Worm (Caenorhabditis elegans) whole organism, young adult: Measurements from ENCODE around the gene rskd-1.

ENCODE experiments used
- C17E4.6 ChIP-seq: fragments of 200-800 bp; sonication (Bioruptor generic); IDR thresholded peaks from 2 replicates; pipeline ENCODE4 v1.3.6; 2022; ENCODE audit warnings: missing genetic modification reagents, missing genetic modification characterization, missing compliant biosample characterization
- F10E7.11 ChIP-seq: sonication (generic microtip); optimal IDR thresholded peaks from 2 replicates; lab custom pipeline; 2017; ENCODE audit warnings: mild to moderate bottlenecking, missing genetic modification characterization, moderate library complexity, missing compliant biosample characterization
- F52B5.7 ChIP-seq: sonication (generic microtip); optimal IDR thresholded peaks from 2 replicates; lab custom pipeline; 2016; ENCODE audit warnings: mild to moderate bottlenecking, missing genetic modification characterization, missing compliant biosample characterization
- F57A8.1 ChIP-seq: fragments of 200-800 bp; sonication (Bioruptor generic); optimal IDR thresholded peaks from 2 replicates; lab custom pipeline; 2018; ENCODE audit warnings: mild to moderate bottlenecking, missing genetic modification characterization, moderate library complexity, missing compliant biosample characterization
- K12H6.12 ChIP-seq: fragments of 200-800 bp; sonication (Bioruptor generic); optimal IDR thresholded peaks from 2 replicates; lab custom pipeline; 2018; ENCODE audit warnings: mild to moderate bottlenecking, missing genetic modification characterization, missing compliant biosample characterization
- Y53F4B.3 ChIP-seq: fragments of 200-800 bp; sonication (Bioruptor generic); IDR thresholded peaks from 2 replicates; pipeline ENCODE4 v1.3.6; 2022; ENCODE audit warnings: missing genetic modification reagents, missing genetic modification characterization, missing compliant biosample characterization
- Y56A3A.18 ChIP-seq: fragments of 200-800 bp; sonication (Bioruptor generic); IDR thresholded peaks from 2 replicates; pipeline ENCODE4 v1.3.6; 2022; ENCODE audit warnings: missing genetic modification reagents, missing genetic modification characterization, missing compliant biosample characterization
- ZK185.1 ChIP-seq: sonication (generic microtip); optimal IDR thresholded peaks from 2 replicates; lab custom pipeline; 2016; ENCODE audit warnings: mild to moderate bottlenecking, missing genetic modification characterization, missing compliant biosample characterization; ENCODE audit not compliant: poor library complexity, severe bottlenecking
- ama-1 ChIP-seq, 3 experiments: fragments of 150-350 bp in 1 of 3; sonication (generic microtip) in 2 of 3; optimal IDR thresholded peaks; 2 replicates each; lab custom pipeline; 2014 to 2018; ENCODE audit warnings: missing biosample characterization in 2 of 3, missing genetic modification characterization in 2 of 3, missing genetic modification reagents in 2 of 3
- athp-1 ChIP-seq: sonication (generic microtip); optimal IDR thresholded peaks from 2 replicates; lab custom pipeline; 2017; ENCODE audit warnings: mild to moderate bottlenecking, missing genetic modification characterization, missing compliant biosample characterization
- attf-5 ChIP-seq: fragments of 200-800 bp; sonication (Bioruptor generic); optimal IDR thresholded peaks from 2 replicates; lab custom pipeline; 2018; ENCODE audit warnings: mild to moderate bottlenecking, missing genetic modification characterization, missing compliant biosample characterization
- cebp-1 ChIP-seq, 2 experiments: fragments of 200-800 bp in 1 of 2; sonication (Bioruptor generic) in 1 of 2; sonication (generic microtip) in 1 of 2; IDR thresholded peaks in 1 of 2; optimal IDR thresholded peaks in 1 of 2; 2 replicates each; pipeline versions ENCODE4 v1.3.6 to Lab custom; 2017 to 2022; ENCODE audit warnings: missing compliant biosample characterization in 2 of 2, missing genetic modification characterization in 2 of 2, mild to moderate bottlenecking in 1 of 2, missing genetic modification reagents in 1 of 2, moderate library complexity in 1 of 2
- ceh-27 ChIP-seq: fragments of 200-800 bp; sonication (Bioruptor generic); optimal IDR thresholded peaks from 2 replicates; lab custom pipeline; 2018; ENCODE audit warnings: mild to moderate bottlenecking, missing genetic modification characterization, moderate library complexity, missing compliant biosample characterization
- dox-1 ChIP-seq: fragments of 200-800 bp; sonication (Bioruptor generic); IDR thresholded peaks from 2 replicates; pipeline ENCODE4 v1.3.6; 2022; ENCODE audit warnings: missing genetic modification reagents, missing genetic modification characterization, missing compliant biosample characterization
- efl-1 ChIP-seq: fragments of 150-350 bp; optimal IDR thresholded peaks from 2 replicates; lab custom pipeline; 2014; ENCODE audit warnings: missing biosample characterization, missing genetic modification reagents, missing genetic modification characterization
- ekl-4 ChIP-seq: fragments of 200-800 bp; sonication (Bioruptor generic); IDR thresholded peaks from 2 replicates; pipeline ENCODE4 v1.3.6; 2022; ENCODE audit warnings: missing genetic modification reagents, missing genetic modification characterization, missing compliant biosample characterization
- hmg-1.2 ChIP-seq: fragments of 200-800 bp; sonication (Bioruptor generic); IDR thresholded peaks from 2 replicates; pipeline ENCODE4 v1.3.6; 2022; ENCODE audit warnings: missing genetic modification reagents, missing genetic modification characterization, missing compliant biosample characterization
- let-607 ChIP-seq, 2 experiments: fragments of 200-800 bp in 1 of 2; sonication (Bioruptor generic) in 1 of 2; sonication (generic microtip) in 1 of 2; optimal IDR thresholded peaks; 2 replicates each; lab custom pipeline; 2016 to 2018; ENCODE audit warnings: mild to moderate bottlenecking in 2 of 2, missing compliant biosample characterization in 2 of 2, missing genetic modification characterization in 2 of 2, moderate library complexity in 2 of 2, missing genotype in 1 of 2
- lin-40 ChIP-seq: sonication (generic microtip); optimal IDR thresholded peaks from 2 replicates; lab custom pipeline; 2016; ENCODE audit warnings: missing genetic modification characterization, mild to moderate bottlenecking, missing compliant biosample characterization, missing genotype, missing genetic modification reagents
- lin-54 ChIP-seq: fragments of 200-800 bp; sonication (Bioruptor generic); optimal IDR thresholded peaks from 2 replicates; lab custom pipeline; 2018; ENCODE audit warnings: mild to moderate bottlenecking, missing genetic modification characterization, missing compliant biosample characterization
- lir-1 ChIP-seq: fragments of 200-800 bp; sonication (Bioruptor generic); conservative IDR thresholded peaks from 2 replicates; pipeline ENCODE4 v1.3.6; 2022; ENCODE audit warnings: missing genetic modification reagents, missing genetic modification characterization, missing compliant biosample characterization
- madf-8 ChIP-seq: fragments of 200-800 bp; sonication (Bioruptor generic); conservative IDR thresholded peaks from 2 replicates; pipeline ENCODE4 v1.3.6; 2022; ENCODE audit warnings: missing genetic modification reagents, missing genetic modification characterization, missing compliant biosample characterization
- mel-28 ChIP-seq: sonication (generic microtip); optimal IDR thresholded peaks from 2 replicates; lab custom pipeline; 2016; ENCODE audit warnings: borderline replicate concordance, mild to moderate bottlenecking, missing genetic modification characterization, missing compliant biosample characterization
- nhr-80 ChIP-seq: sonication (generic microtip); optimal IDR thresholded peaks from 2 replicates; lab custom pipeline; 2016; ENCODE audit warnings: missing genetic modification characterization, missing compliant biosample characterization
- nhr-90 ChIP-seq: sonication (generic microtip); optimal IDR thresholded peaks from 2 replicates; lab custom pipeline; 2016; ENCODE audit warnings: missing genotype, mild to moderate bottlenecking, missing genetic modification characterization, missing compliant biosample characterization
- pbrm-1 ChIP-seq: fragments of 200-800 bp; sonication (Bioruptor generic); IDR thresholded peaks from 2 replicates; pipeline ENCODE4 v1.3.6; 2022; ENCODE audit warnings: missing genetic modification reagents, missing genetic modification characterization, missing compliant biosample characterization
- rec-8 ChIP-seq, 2 experiments: sonication (generic microtip); optimal IDR thresholded peaks; 2 replicates each; lab custom pipeline; 2016; ENCODE audit warnings: mild to moderate bottlenecking in 2 of 2, missing genetic modification characterization in 2 of 2, missing genetic modification reagents in 2 of 2, missing genotype in 2 of 2, missing biosample characterization in 1 of 2, missing compliant biosample characterization in 1 of 2, moderate library complexity in 1 of 2
- repo-1 ChIP-seq: sonication (generic microtip); optimal IDR thresholded peaks from 2 replicates; lab custom pipeline; 2017; ENCODE audit warnings: mild to moderate bottlenecking, missing genetic modification characterization, missing compliant biosample characterization
- snpc-4 ChIP-seq, 5 experiments: fragments of 150-350 bp in 1 of 5; sonication (generic microtip) in 4 of 5; optimal IDR thresholded peaks; 2 replicates each; lab custom pipeline; 2014 to 2018; ENCODE audit warnings: missing genetic modification characterization in 5 of 5, missing biosample characterization in 3 of 5, antibody characterized with exemption in 2 of 5, mild to moderate bottlenecking in 2 of 5, missing compliant biosample characterization in 2 of 5, missing genotype in 2 of 5, moderate library complexity in 2 of 5, missing genetic modification reagents in 1 of 5
- somi-1 ChIP-seq: fragments of 200-800 bp; sonication (Bioruptor generic); optimal IDR thresholded peaks from 2 replicates; lab custom pipeline; 2018; ENCODE audit warnings: mild to moderate bottlenecking, missing genetic modification characterization, missing compliant biosample characterization
- tbp1 ChIP-seq: fragments of 200-800 bp; sonication (Bioruptor generic); optimal IDR thresholded peaks from 2 replicates; lab custom pipeline; 2018; ENCODE audit warnings: mild to moderate bottlenecking, missing genetic modification characterization, missing compliant biosample characterization
- unc-62 ChIP-seq: fragments of 150-350 bp; optimal IDR thresholded peaks from 2 replicates; lab custom pipeline; 2014; ENCODE audit warnings: missing biosample characterization, missing genetic modification reagents, missing genetic modification characterization
- ztf-18 ChIP-seq: sonication (generic microtip); optimal IDR thresholded peaks from 2 replicates; lab custom pipeline; 2016; ENCODE audit warnings: missing genotype, mild to moderate bottlenecking, missing genetic modification characterization, missing compliant biosample characterization
- ztf-22 ChIP-seq: fragments of 200-800 bp; sonication (Bioruptor generic); optimal IDR thresholded peaks from 2 replicates; lab custom pipeline; 2018; ENCODE audit warnings: mild to moderate bottlenecking, missing genetic modification characterization, moderate library complexity, missing compliant biosample characterization
- ztf-3 ChIP-seq: fragments of 200-800 bp; sonication (Bioruptor generic); optimal IDR thresholded peaks from 2 replicates; lab custom pipeline; 2018; ENCODE audit warnings: mild to moderate bottlenecking, missing genetic modification characterization, missing compliant biosample characterization

The rskd-1 gene

ce11 chrV:12300780-12301460, 12.5 kb upstream of the rskd-1 start:
- TF ChIP-seq madf-8 (no peak), F57A8.1 (no peak), lir-1 (GFP tag; lab: Robert Waterston, UW) (no peak), nhr-90 (tag; lab: Kevin White, UChicago) (no peak), K12H6.12 (tag; lab: Kevin White, UChicago) (no peak), unc-62 (GFP tag; lab: Kevin White, UChicago) (no peak), let-607 (tag; optimal IDR thresholded peaks at IDR 0.05; lab: Kevin White, UChicago) (no peak), F52B5.7 (no peak), somi-1 (GFP tag; lab: Kevin White, UChicago) (peak; percentile 12), C17E4.6 (GFP tag; lab: Robert Waterston, UW) (no peak), F10E7.11 (tag; lab: Kevin White, UChicago) (no peak), rec-8 (tag; optimal IDR thresholded peaks at IDR 0.05; lab: Kevin White, UChicago) (no peak), ekl-4 (GFP tag; lab: Robert Waterston, UW) (no peak), mel-28 (tag; lab: Kevin White, UChicago) (no peak), ztf-18 (tag; lab: Kevin White, UChicago) (no peak), ama-1 (optimal IDR thresholded peaks at IDR 0.05; lab: Kevin White, UChicago) (no peak), ama-1 (GFP tag; optimal IDR thresholded peaks at IDR 0.05; lab: Kevin White, UChicago) (no peak), athp-1 (tag; lab: Kevin White, UChicago) (no peak), pbrm-1 (GFP tag; lab: Robert Waterston, UW) (0 out of 2 replicates have a peak, but pooled peaks have one; percentile 20)

- TF ChIP-seq ceh-27 (GFP tag; lab: Kevin White, UChicago) (peak; percentile 34), Y56A3A.18 (0 out of 2 replicates have a peak, but pooled peaks have one; percentile 64), Y53F4B.3 (GFP tag; lab: Robert Waterston, UW) (no peak), ztf-22 (GFP tag; lab: Kevin White, UChicago) (no peak), athp-1 (tag; lab: Kevin White, UChicago) (no peak), lin-40 (tag; lab: Kevin White, UChicago) (peak; percentile 49), unc-62 (GFP tag; lab: Kevin White, UChicago) (peak; percentile 46), ztf-3 (no peak), hmg-1.2 (peak; percentile 66; the same call in 1 of the 2 replicates), snpc-4 (GFP tag; optimal IDR thresholded peaks at IDR 0.05; lab: Kevin White, UChicago) (no peak), snpc-4 (tag; optimal IDR thresholded peaks at IDR 0.05; lab: Kevin White, UChicago) (peak in 1 of 4 experiments; percentile 29), dox-1 (GFP tag; lab: Robert Waterston, UW) (peak; percentile 35; the same call in 1 of the 2 replicates), somi-1 (GFP tag; lab: Kevin White, UChicago) (peak; percentile 50), repo-1 (peak; percentile 15), efl-1 (GFP tag; lab: Kevin White, UChicago) (no peak), cebp-1 (GFP tag; IDR thresholded peaks at IDR 0.05; lab: Robert Waterston, UW) (no peak), cebp-1 (tag; optimal IDR thresholded peaks at IDR 0.05; lab: Kevin White, UChicago) (peak; percentile 56), ztf-18 (tag; lab: Kevin White, UChicago) (peak; percentile 9), tbp1 (peak; percentile 20), attf-5 (GFP tag; lab: Kevin White, UChicago) (peak; percentile 48), let-607 (tag; optimal IDR thresholded peaks at IDR 0.05; lab: Kevin White, UChicago) (peak in 1 of 2 experiments; percentile 14), ZK185.1 (peak; percentile 43), lin-54 (GFP tag; lab: Kevin White, UChicago) (peak; percentile 12), nhr-80 (tag; lab: Kevin White, UChicago) (peak; percentile 59)
- TF ChIP-seq, all 124 proteins: peak for 17
Observed at ce11 chrV:12300166-12300565, 11.8 kb upstream of the rskd-1 start.
